Fruit fly (Drosophila melanogaster) whole organism, prepupa: Measurements from ENCODE around the gene Crtc.

Source experiments
- CG10669 ChIP-seq: fragments of 200-800 bp; sonication (Bioruptor generic); optimal IDR thresholded peaks from 3 replicates; lab custom pipeline; 2018; ENCODE audit warnings: missing biosample characterization, mild to moderate bottlenecking, missing genetic modification characterization, moderate library complexity
- CG11762 ChIP-seq: fragments of 200-800 bp; sonication (Bioruptor generic); optimal IDR thresholded peaks from 3 replicates; lab custom pipeline; 2016; ENCODE audit warnings: missing biosample characterization, missing genetic modification characterization; ENCODE audit not compliant: insufficient read depth
- CG11902 ChIP-seq: fragments of 200-800 bp; sonication (Bioruptor generic); optimal IDR thresholded peaks from 3 replicates; lab custom pipeline; 2016; ENCODE audit warnings: missing biosample characterization, missing genetic modification characterization
- CG15336 ChIP-seq: fragments of 200-800 bp; sonication (Bioruptor generic); IDR thresholded peaks from 2 replicates; pipeline ENCODE4 v1.3.6; 2022; ENCODE audit warnings: missing biosample characterization, missing genetic modification characterization
- CG1621 ChIP-seq: fragments of 200-800 bp; sonication (Bioruptor generic); optimal IDR thresholded peaks from 3 replicates; lab custom pipeline; 2018; ENCODE audit warnings: missing biosample characterization, mild to moderate bottlenecking, missing genetic modification characterization
- CG16779 ChIP-seq: fragments of 200-800 bp; sonication (Bioruptor generic); optimal IDR thresholded peaks from 3 replicates; lab custom pipeline; 2017; ENCODE audit warnings: missing biosample characterization, mild to moderate bottlenecking, missing genetic modification characterization
- CG32006 ChIP-seq: fragments of 200-800 bp; sonication (Bioruptor generic); optimal IDR thresholded peaks from 3 replicates; lab custom pipeline; 2017; ENCODE audit warnings: missing biosample characterization, mild to moderate bottlenecking, missing genetic modification characterization
- CG34406 ChIP-seq: fragments of 200-800 bp; sonication (Bioruptor generic); optimal IDR thresholded peaks from 3 replicates; lab custom pipeline; 2016; ENCODE audit warnings: missing biosample characterization, missing genetic modification characterization
- CG3919 ChIP-seq: fragments of 200-800 bp; sonication (Bioruptor generic); optimal IDR thresholded peaks from 3 replicates; lab custom pipeline; 2016; ENCODE audit warnings: missing biosample characterization, missing genetic modification characterization
- CG4318 ChIP-seq: fragments of 200-800 bp; sonication (Bioruptor generic); optimal IDR thresholded peaks from 3 replicates; lab custom pipeline; 2017; ENCODE audit warnings: missing biosample characterization, mild to moderate bottlenecking, missing genetic modification characterization
- CG6163 ChIP-seq: fragments of 200-800 bp; sonication (Bioruptor generic); IDR thresholded peaks from 3 replicates; pipeline ENCODE4 v1.3.6; 2022; ENCODE audit warnings: missing biosample characterization, missing genetic modification characterization
- CG6276 ChIP-seq: fragments of 200-800 bp; sonication (Bioruptor generic); optimal IDR thresholded peaks from 2 replicates; lab custom pipeline; 2017; ENCODE audit warnings: missing biosample characterization, mild to moderate bottlenecking, missing genetic modification characterization
- CG6808 ChIP-seq: fragments of 200-800 bp; sonication (Bioruptor generic); optimal IDR thresholded peaks from 3 replicates; lab custom pipeline; 2017; ENCODE audit warnings: missing biosample characterization, missing genetic modification characterization, mild to moderate bottlenecking, moderate library complexity, missing genetic modification reagents
- CG6854 ChIP-seq: fragments of 200-800 bp; sonication (Bioruptor generic); optimal IDR thresholded peaks from 2 replicates; lab custom pipeline; 2017; ENCODE audit warnings: missing biosample characterization, mild to moderate bottlenecking, missing genetic modification characterization
- CG8632 ChIP-seq: fragments of 200-800 bp; sonication (Bioruptor generic); optimal IDR thresholded peaks from 3 replicates; lab custom pipeline; 2016; ENCODE audit warnings: missing biosample characterization, missing genetic modification characterization
- CG9139 ChIP-seq: fragments of 200-800 bp; sonication (Bioruptor generic); optimal IDR thresholded peaks from 3 replicates; lab custom pipeline; 2017; ENCODE audit warnings: missing biosample characterization, mild to moderate bottlenecking, missing genetic modification characterization
- Eip78C ChIP-seq: fragments of 200-800 bp; sonication (Bioruptor generic); peaks from one replicate; lab custom pipeline; 2016; ENCODE audit warnings: missing biosample characterization, missing genetic modification characterization
- Ets21C ChIP-seq: fragments of 200-800 bp; sonication (Bioruptor generic); optimal IDR thresholded peaks from 3 replicates; lab custom pipeline; 2016; ENCODE audit warnings: missing biosample characterization, missing genetic modification characterization
- Ets96B ChIP-seq: fragments of 200-800 bp; optimal IDR thresholded peaks from 2 replicates; lab custom pipeline; 2019; ENCODE audit warnings: missing biosample characterization, mild to moderate bottlenecking, missing genetic modification characterization, moderate library complexity
- Gug ChIP-seq: fragments of 200-800 bp; sonication (Bioruptor generic); IDR thresholded peaks from 2 replicates; pipeline ENCODE4 v1.3.6; 2022; ENCODE audit warnings: missing biosample characterization, missing genetic modification characterization
- Hr38 ChIP-seq: sonication (Bioruptor generic); optimal IDR thresholded peaks from 2 replicates; lab custom pipeline; 2016; ENCODE audit warnings: missing biosample characterization, missing genetic modification characterization
- OdsH ChIP-seq: fragments of 200-800 bp; sonication (Bioruptor generic); optimal IDR thresholded peaks from 3 replicates; lab custom pipeline; 2016; ENCODE audit warnings: missing biosample characterization, missing genetic modification characterization
- Sox102F ChIP-seq: fragments of 200-800 bp; sonication (Bioruptor generic); optimal IDR thresholded peaks from 2 replicates; lab custom pipeline; 2016; ENCODE audit warnings: missing biosample characterization, mild to moderate bottlenecking, missing genetic modification characterization
- Sox15 ChIP-seq: fragments of 200-800 bp; sonication (Bioruptor generic); optimal IDR thresholded peaks from 3 replicates; lab custom pipeline; 2016; ENCODE audit warnings: missing biosample characterization, missing genetic modification characterization
- acj6 ChIP-seq: fragments of 200-800 bp; sonication (Bioruptor generic); optimal IDR thresholded peaks from 3 replicates; lab custom pipeline; 2016; ENCODE audit warnings: missing biosample characterization, missing genetic modification characterization
- cyc ChIP-seq: fragments of 200-800 bp; sonication (Bioruptor generic); optimal IDR thresholded peaks from 3 replicates; lab custom pipeline; 2016; ENCODE audit warnings: missing biosample characterization, missing genetic modification characterization
- eg ChIP-seq: fragments of 200-800 bp; sonication (Bioruptor generic); IDR thresholded peaks from 3 replicates; pipeline ENCODE4 v1.3.6; 2022; ENCODE audit warnings: missing biosample characterization, missing genetic modification characterization
- esn ChIP-seq: fragments of 200-800 bp; sonication (Bioruptor generic); optimal IDR thresholded peaks from 2 replicates; lab custom pipeline; 2016; ENCODE audit warnings: missing biosample characterization, mild to moderate bottlenecking, missing genetic modification characterization, moderate library complexity
- fkh ChIP-seq: fragments of 200-800 bp; sonication (Bioruptor generic); optimal IDR thresholded peaks from 3 replicates; lab custom pipeline; 2017; ENCODE audit warnings: missing biosample characterization, mild to moderate bottlenecking, missing genetic modification characterization, moderate library complexity
- net ChIP-seq: fragments of 200-800 bp; sonication (Bioruptor generic); optimal IDR thresholded peaks from 3 replicates; lab custom pipeline; 2016; ENCODE audit warnings: missing biosample characterization, missing genetic modification characterization
- salr ChIP-seq, 2 experiments: fragments of 200-800 bp; sonication (Bioruptor generic); optimal IDR thresholded peaks; 3 replicates each; lab custom pipeline; 2016 to 2018; ENCODE audit warnings: missing biosample characterization in 2 of 2, missing genetic modification characterization in 2 of 2, mild to moderate bottlenecking in 1 of 2
- spab ChIP-seq: fragments of 200-800 bp; sonication (Bioruptor generic); optimal IDR thresholded peaks from 2 replicates; lab custom pipeline; 2017; ENCODE audit warnings: missing biosample characterization, mild to moderate bottlenecking, missing genetic modification characterization, missing genetic modification reagents
- ss ChIP-seq, 2 experiments: fragments of 200-800 bp; sonication (Bioruptor generic); optimal IDR thresholded peaks; 2 replicates in 1 of 2; 3 replicates in 1 of 2; lab custom pipeline; 2017 to 2018; ENCODE audit warnings: mild to moderate bottlenecking in 2 of 2, missing biosample characterization in 2 of 2, missing genetic modification characterization in 2 of 2, moderate library complexity in 1 of 2
- svp ChIP-seq: fragments of 200-800 bp; sonication (Bioruptor generic); peaks from one replicate; lab custom pipeline; 2016; ENCODE audit warnings: missing biosample characterization, missing genetic modification characterization
- vri ChIP-seq: fragments of 200-800 bp; sonication (Bioruptor generic); optimal IDR thresholded peaks from 3 replicates; lab custom pipeline; 2016; ENCODE audit warnings: missing biosample characterization, mild to moderate bottlenecking, missing genetic modification characterization

Gene Crtc

DNA sequence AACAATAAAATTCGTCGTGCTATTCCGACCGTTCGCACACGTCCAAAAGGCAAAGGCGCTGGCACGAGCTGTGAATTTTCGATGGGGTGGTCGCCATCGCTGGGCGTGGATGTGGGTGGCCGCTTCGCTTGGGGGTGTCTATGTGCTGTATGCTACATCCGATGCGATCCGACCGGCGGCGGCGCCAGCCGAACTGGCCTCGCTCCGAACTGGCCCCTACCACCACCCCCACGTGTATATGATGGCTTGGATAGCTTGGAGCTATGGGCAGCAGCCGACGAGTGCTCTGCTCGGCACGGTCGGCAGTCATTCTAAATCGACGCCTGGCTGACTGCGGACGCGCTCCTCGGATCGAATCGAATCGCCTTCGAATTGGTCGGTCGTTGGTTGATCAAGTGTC is 35.9 kb downstream of the Crtc start, which contains the start of gene CG7497:
Gene CG7497 (plus strand): TSS at position 308 of the 400 bp plus-strand sequence.
- TF ChIP-seq Ets21C (no peak), Hr38 (no peak), eg (GFP tag; lab: Robert Waterston, UW) (no peak; the same call in 2 of the 3 replicates)

DNA sequence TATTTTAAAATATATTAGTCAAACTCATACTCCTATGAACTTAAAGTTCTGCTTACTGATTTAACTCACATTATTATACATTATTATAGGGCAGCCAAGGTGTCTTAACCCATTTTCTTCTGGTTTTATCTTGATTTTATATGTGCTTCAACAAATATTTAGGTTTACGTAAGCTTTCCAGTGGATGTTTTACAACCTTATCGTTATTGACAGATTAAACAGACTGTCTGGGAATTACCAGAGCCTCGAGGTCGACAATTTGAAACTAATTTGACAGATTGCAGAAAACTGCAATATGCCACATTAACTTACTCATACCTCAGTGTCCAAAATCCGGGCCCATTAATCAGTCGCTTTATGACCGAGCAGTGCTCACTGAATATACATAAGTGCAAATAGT is 37.8 kb downstream of the Crtc start:
- TF ChIP-seq Sox102F (peak; percentile 2), CG9139 (GFP tag; lab: Kevin White, UChicago) (peak; percentile 51), Hr38 (no peak), CG15336 (no peak), cyc (GFP tag; lab: Kevin White, UChicago) (no peak), fkh (no peak), CG6276 (GFP tag; lab: Kevin White, UChicago) (no peak), CG3919 (GFP tag; lab: Kevin White, UChicago) (no peak), OdsH (GFP tag; lab: Kevin White, UChicago) (peak; percentile 4), Ets96B (no peak), CG34406 (GFP tag; lab: Kevin White, UChicago) (peak; percentile 2), CG1621 (tag; lab: Kevin White, UChicago) (peak; percentile 5), salr (GFP tag; optimal IDR thresholded peaks at IDR 0.05; lab: Kevin White, UChicago) (no peak), Eip78C (GFP tag; lab: Kevin White, UChicago) (peak; percentile 81), CG10669 (GFP tag; lab: Kevin White, UChicago) (peak; percentile 21), CG6163 (peak; percentile 10; the same call in 1 of the 3 replicates), CG6808 (GFP tag; lab: Kevin White, UChicago) (peak; percentile 34), svp (GFP tag; lab: Kevin White, UChicago) (no peak), CG4318 (GFP tag; lab: Kevin White, UChicago) (no peak), CG32006 (GFP tag; lab: Kevin White, UChicago) (no peak), CG11762 (GFP tag; lab: Kevin White, UChicago) (no peak), vri (GFP tag; lab: Kevin White, UChicago) (peak; percentile 6), ss (GFP tag; optimal IDR thresholded peaks at IDR 0.05; lab: Kevin White, UChicago) (peak in 1 of 2 experiments; percentile 48), Sox15 (GFP tag; lab: Kevin White, UChicago) (no peak), eg (GFP tag; lab: Robert Waterston, UW) (no peak), net (GFP tag; lab: Kevin White, UChicago) (peak; percentile 32), CG8632 (GFP tag; lab: Kevin White, UChicago) (peak; percentile 17), CG6854 (GFP tag; lab: Kevin White, UChicago) (peak; percentile 63), CG16779 (tag; lab: Kevin White, UChicago) (no peak), acj6 (peak; percentile 5), esn (GFP tag; lab: Kevin White, UChicago) (peak; percentile 8)
- TF ChIP-seq, all 60 proteins: peak for 16

- peak; percentile 28 for TF ChIP-seq CG6808 (GFP tag; lab: Kevin White, UChicago)
- TF ChIP-seq ss (GFP tag; optimal IDR thresholded peaks at IDR 0.05; lab: Kevin White, UChicago): peak; percentile 26 to 29
- TF ChIP-seq Eip78C (GFP tag; lab: Kevin White, UChicago): peak; percentile 57
- TF ChIP-seq svp (GFP tag; lab: Kevin White, UChicago): peak; percentile 68
- no peak for TF ChIP-seq CG6276 (GFP tag; lab: Kevin White, UChicago)
- no peak for TF ChIP-seq OdsH (GFP tag; lab: Kevin White, UChicago)
Observed at dm6 chr3L:17625574-17626128, 43.4 kb downstream of the Crtc start.

dm6 chr3L:17625014-17625413 is 44.0 kb downstream of the Crtc start:
- TF ChIP-seq spab: no peak
- TF ChIP-seq CG11902 (GFP tag; lab: Kevin White, UChicago): no peak
- no peak for TF ChIP-seq Gug
- peak; percentile 11 for TF ChIP-seq fkh
- TF ChIP-seq CG15336: no peak
- TF ChIP-seq CG11762 (GFP tag; lab: Kevin White, UChicago): no peak
